Fruit fly (Drosophila melanogaster) whole organism, embryonic: ENCODE data around the gene Unr.
A peak's percentile ranks its signal among the peaks of the same experiment; 100 is the strongest.

ENCODE experiments used
- ATbp ChIP-seq: fragments of 200-800 bp; sonication (Bioruptor generic); optimal IDR thresholded peaks from 2 replicates; lab custom pipeline; 2017; ENCODE audit warnings: missing biosample characterization, mild to moderate bottlenecking, missing genetic modification characterization, missing genetic modification reagents
- Atf-2 ChIP-seq: fragments of 200-800 bp; sonication (Bioruptor generic); optimal IDR thresholded peaks from 2 replicates; lab custom pipeline; 2016; ENCODE audit warnings: missing biosample characterization, missing genetic modification characterization
- Atf6 ChIP-seq: fragments of 200-800 bp; sonication (Bioruptor generic); IDR thresholded peaks from 2 replicates; pipeline ENCODE4 v1.3.6; 2022; ENCODE audit warnings: missing biosample characterization, missing genetic modification characterization
- CG11398 ChIP-seq: fragments of 200-800 bp; sonication (Bioruptor generic); optimal IDR thresholded peaks from 2 replicates; lab custom pipeline; 2016; ENCODE audit warnings: missing biosample characterization, missing genetic modification characterization
- CG11696 ChIP-seq: fragments of 200-800 bp; sonication (Bioruptor generic); IDR thresholded peaks from 2 replicates; pipeline ENCODE4 v1.3.6; 2022; ENCODE audit warnings: missing biosample characterization, missing genetic modification characterization
- CG12942 ChIP-seq: fragments of 200-800 bp; sonication (Bioruptor generic); optimal IDR thresholded peaks from 3 replicates; lab custom pipeline; 2016; ENCODE audit warnings: missing biosample characterization, missing genetic modification characterization
- CG13894 ChIP-seq: fragments of 200-800 bp; sonication (Bioruptor generic); optimal IDR thresholded peaks from 3 replicates; lab custom pipeline; 2018; ENCODE audit warnings: missing biosample characterization, mild to moderate bottlenecking, missing genetic modification characterization, moderate library complexity
- CG14441 ChIP-seq: fragments of 200-800 bp; sonication (Bioruptor generic); IDR thresholded peaks from 2 replicates; pipeline ENCODE4 v1.3.6; 2022; ENCODE audit warnings: missing biosample characterization, missing genetic modification characterization
- CG15479 ChIP-seq: fragments of 200-800 bp; sonication (Bioruptor generic); optimal IDR thresholded peaks from 3 replicates; lab custom pipeline; 2019; ENCODE audit warnings: missing biosample characterization, mild to moderate bottlenecking, missing genetic modification characterization, moderate library complexity
- CG1602 ChIP-seq: fragments of 200-800 bp; sonication (Bioruptor generic); optimal IDR thresholded peaks from 3 replicates; lab custom pipeline; 2016; ENCODE audit warnings: missing biosample characterization, missing genetic modification characterization
- CG2678 ChIP-seq: fragments of 200-800 bp; sonication (Bioruptor generic); optimal IDR thresholded peaks from 3 replicates; lab custom pipeline; 2019; ENCODE audit warnings: missing biosample characterization, mild to moderate bottlenecking, missing genetic modification characterization, moderate library complexity
- CG2712 ChIP-seq: fragments of 200-800 bp; optimal IDR thresholded peaks from 3 replicates; lab custom pipeline; 2019; ENCODE audit warnings: missing biosample characterization, mild to moderate bottlenecking, missing genetic modification characterization, moderate library complexity
- CG3726 ChIP-seq: fragments of 200-800 bp; sonication (Bioruptor generic); IDR thresholded peaks from 3 replicates; pipeline ENCODE4, ENCODE4 v1.3.6; 2022; ENCODE audit warnings: missing biosample characterization, missing genetic modification characterization
- CG6765 ChIP-seq: fragments of 200-800 bp; sonication (Bioruptor generic); optimal IDR thresholded peaks from 3 replicates; lab custom pipeline; 2017; ENCODE audit warnings: missing biosample characterization, mild to moderate bottlenecking, missing genetic modification characterization
- CG6791 ChIP-seq: fragments of 200-800 bp; sonication (Bioruptor generic); IDR thresholded peaks from 3 replicates; pipeline ENCODE4 v1.3.6; 2022; ENCODE audit warnings: missing biosample characterization, missing genetic modification characterization; ENCODE audit not compliant: partially characterized antibody
- CG7745 ChIP-seq: fragments of 200-800 bp; sonication (Bioruptor generic); optimal IDR thresholded peaks from 2 replicates; lab custom pipeline; 2018; ENCODE audit warnings: missing biosample characterization, mild to moderate bottlenecking, missing genetic modification characterization, moderate library complexity
- CG7839 ChIP-seq: fragments of 200-800 bp; sonication (Bioruptor generic); optimal IDR thresholded peaks from 3 replicates; lab custom pipeline; 2018; ENCODE audit warnings: missing biosample characterization, mild to moderate bottlenecking, missing genetic modification characterization, moderate library complexity
- CG8281 ChIP-seq: fragments of 200-800 bp; sonication (Bioruptor generic); optimal IDR thresholded peaks from 2 replicates; lab custom pipeline; 2018; ENCODE audit warnings: missing biosample characterization, mild to moderate bottlenecking, missing genetic modification characterization, moderate library complexity
- CG9437 ChIP-seq: fragments of 200-800 bp; sonication (Bioruptor generic); optimal IDR thresholded peaks from 2 replicates; lab custom pipeline; 2018; ENCODE audit warnings: missing biosample characterization, mild to moderate bottlenecking, missing genetic modification characterization
- Dip3 ChIP-seq: fragments of 200-800 bp; sonication (Bioruptor generic); optimal IDR thresholded peaks from 3 replicates; lab custom pipeline; 2016; ENCODE audit warnings: missing biosample characterization, missing genetic modification characterization
- Eip74EF ChIP-seq, 2 experiments: fragments of 200-800 bp in 1 of 2; fragments of >200 bp in 1 of 2; sonication (Bioruptor generic) in 1 of 2; optimal IDR thresholded peaks; 2 replicates each; lab custom pipeline; 2017 to 2019; ENCODE audit warnings: missing biosample characterization in 2 of 2, missing genetic modification characterization in 2 of 2, mild to moderate bottlenecking in 1 of 2, moderate library complexity in 1 of 2
- HLH3B ChIP-seq: fragments of 200-800 bp; sonication (Bioruptor generic); IDR thresholded peaks from 2 replicates; pipeline ENCODE4 v1.3.6; 2022; ENCODE audit warnings: missing biosample characterization, missing genetic modification characterization
- HmgZ ChIP-seq: fragments of 200-800 bp; sonication (Bioruptor generic); optimal IDR thresholded peaks from 2 replicates; lab custom pipeline; 2018; ENCODE audit warnings: missing biosample characterization, mild to moderate bottlenecking, missing genetic modification characterization
- Hr39 ChIP-seq: fragments of >200 bp; optimal IDR thresholded peaks from 2 replicates; lab custom pipeline; 2017
- Kr ChIP-seq: fragments of 200-800 bp; sonication (Bioruptor generic); optimal IDR thresholded peaks from 2 replicates; lab custom pipeline; 2017; ENCODE audit warnings: missing biosample characterization, mild to moderate bottlenecking, missing genetic modification characterization
- Lim3 ChIP-seq: fragments of 200-800 bp; sonication (Bioruptor generic); IDR thresholded peaks from 2 replicates; pipeline ENCODE4 v1.3.6; 2022; ENCODE audit warnings: missing biosample characterization, missing genetic modification characterization
- Mrtf ChIP-seq: fragments of 200-800 bp; sonication (Bioruptor generic); IDR thresholded peaks from 3 replicates; pipeline ENCODE4 v1.3.6; 2022; ENCODE audit warnings: missing biosample characterization, missing genetic modification characterization
- NC2α ChIP-seq: fragments of 200-800 bp; sonication (Bioruptor generic); optimal IDR thresholded peaks from 2 replicates; lab custom pipeline; 2016; ENCODE audit warnings: missing biosample characterization, missing genetic modification characterization
- NK7.1 ChIP-seq: fragments of 200-800 bp; sonication (Bioruptor generic); optimal IDR thresholded peaks from 3 replicates; lab custom pipeline; 2016; ENCODE audit warnings: missing biosample characterization, missing genetic modification characterization
- Sox100B ChIP-seq: fragments of 200-800 bp; sonication (Bioruptor generic); optimal IDR thresholded peaks from 3 replicates; lab custom pipeline; 2018; ENCODE audit warnings: missing biosample characterization, mild to moderate bottlenecking, missing genetic modification characterization
- Sox102F ChIP-seq: fragments of 200-800 bp; sonication (Bioruptor generic); optimal IDR thresholded peaks from 2 replicates; lab custom pipeline; 2018; ENCODE audit warnings: missing biosample characterization, mild to moderate bottlenecking, missing genetic modification characterization, moderate library complexity
- Sry-β ChIP-seq: fragments of 200-800 bp; sonication (Bioruptor generic); optimal IDR thresholded peaks from 2 replicates; lab custom pipeline; 2018; ENCODE audit warnings: missing biosample characterization, mild to moderate bottlenecking, missing genetic modification characterization, moderate library complexity
- Stat92E ChIP-seq, 3 experiments: fragments of >200 bp in 2 of 3; fragments of 200-800 bp in 1 of 3; sonication (Bioruptor generic) in 1 of 3; optimal IDR thresholded peaks; 2 replicates each; lab custom pipeline; 2017 to 2019; ENCODE audit warnings: missing biosample characterization in 3 of 3, missing genetic modification characterization in 3 of 3, mild to moderate bottlenecking in 1 of 3, moderate library complexity in 1 of 3
- Trl ChIP-seq, 3 experiments: fragments of >200 bp in 2 of 3; fragments of 200-800 bp in 1 of 3; sonication (Bioruptor generic) in 1 of 3; optimal IDR thresholded peaks; 2 replicates in 1 of 3; 3 replicates in 2 of 3; lab custom pipeline; 2016 to 2017; ENCODE audit warnings: missing biosample characterization in 1 of 3, missing genetic modification characterization in 1 of 3
- ara ChIP-seq: fragments of 200-800 bp; sonication (Bioruptor generic); IDR thresholded peaks from 2 replicates; pipeline ENCODE4 v1.3.6; 2022; ENCODE audit warnings: missing biosample characterization, missing genetic modification characterization
- ase ChIP-seq: fragments of 200-800 bp; sonication (Bioruptor generic); IDR thresholded peaks from 3 replicates; pipeline ENCODE4 v1.3.6; 2022; ENCODE audit warnings: missing biosample characterization, missing genetic modification characterization
- chinmo ChIP-seq: fragments of 200-800 bp; sonication (Bioruptor generic); IDR thresholded peaks from 4 replicates; pipeline ENCODE4 v1.3.6; 2022; ENCODE audit warnings: missing biosample characterization, missing genetic modification characterization; ENCODE audit not compliant: partially characterized antibody
- disco-r ChIP-seq: fragments of 200-800 bp; sonication (Bioruptor generic); optimal IDR thresholded peaks from 2 replicates; lab custom pipeline; 2016; ENCODE audit warnings: missing biosample characterization, missing genetic modification characterization
- ewg ChIP-seq: fragments of 200-800 bp; sonication (Bioruptor generic); optimal IDR thresholded peaks from 3 replicates; lab custom pipeline; 2017; ENCODE audit warnings: mild to moderate bottlenecking, missing biosample characterization, missing genetic modification reagents, missing genetic modification characterization
- gcm ChIP-seq: fragments of 200-800 bp; sonication (Bioruptor generic); optimal IDR thresholded peaks from 2 replicates; lab custom pipeline; 2019; ENCODE audit warnings: missing biosample characterization, mild to moderate bottlenecking, missing genetic modification characterization, moderate library complexity
- gcm2 ChIP-seq: fragments of 200-800 bp; sonication (Bioruptor generic); optimal IDR thresholded peaks from 2 replicates; lab custom pipeline; 2016; ENCODE audit warnings: missing biosample characterization, missing genetic modification characterization
- gt ChIP-seq: fragments of 200-800 bp; sonication (Bioruptor generic); IDR thresholded peaks from 2 replicates; pipeline ENCODE4 v1.3.6; 2022; ENCODE audit warnings: missing biosample characterization, missing genetic modification characterization
- onecut ChIP-seq: fragments of 200-800 bp; sonication (Bioruptor generic); IDR thresholded peaks from 2 replicates; pipeline ENCODE4 v1.3.6; 2022; ENCODE audit warnings: missing biosample characterization, missing genetic modification characterization
- peb ChIP-seq: fragments of 200-800 bp; sonication (Bioruptor generic); IDR thresholded peaks from 2 replicates; pipeline ENCODE4 v1.3.6; 2022; ENCODE audit warnings: missing biosample characterization, missing genetic modification characterization
- phol ChIP-seq: fragments of 200-800 bp; sonication (Bioruptor generic); optimal IDR thresholded peaks from 3 replicates; lab custom pipeline; 2018; ENCODE audit warnings: missing biosample characterization, mild to moderate bottlenecking, missing genetic modification characterization, moderate library complexity
- sens ChIP-seq: fragments of 200-800 bp; sonication (Bioruptor generic); peaks from one replicate; lab custom pipeline; 2016; ENCODE audit warnings: missing biosample characterization, missing genetic modification characterization
- sisA ChIP-seq: fragments of 200-800 bp; sonication (Bioruptor generic); IDR thresholded peaks from 2 replicates; pipeline ENCODE4 v1.3.6; 2022; ENCODE audit warnings: missing biosample characterization, missing genetic modification characterization
- sug ChIP-seq: fragments of 200-800 bp; optimal IDR thresholded peaks from 2 replicates; lab custom pipeline; 2019; ENCODE audit warnings: missing biosample characterization, mild to moderate bottlenecking, missing genetic modification characterization, moderate library complexity
- zen2 ChIP-seq: fragments of 200-800 bp; sonication (Bioruptor generic); IDR thresholded peaks from 3 replicates; pipeline ENCODE4 v1.3.6; 2022; ENCODE audit warnings: missing biosample characterization, missing genetic modification characterization; ENCODE audit not compliant: partially characterized antibody

Gene Unr

DNA sequence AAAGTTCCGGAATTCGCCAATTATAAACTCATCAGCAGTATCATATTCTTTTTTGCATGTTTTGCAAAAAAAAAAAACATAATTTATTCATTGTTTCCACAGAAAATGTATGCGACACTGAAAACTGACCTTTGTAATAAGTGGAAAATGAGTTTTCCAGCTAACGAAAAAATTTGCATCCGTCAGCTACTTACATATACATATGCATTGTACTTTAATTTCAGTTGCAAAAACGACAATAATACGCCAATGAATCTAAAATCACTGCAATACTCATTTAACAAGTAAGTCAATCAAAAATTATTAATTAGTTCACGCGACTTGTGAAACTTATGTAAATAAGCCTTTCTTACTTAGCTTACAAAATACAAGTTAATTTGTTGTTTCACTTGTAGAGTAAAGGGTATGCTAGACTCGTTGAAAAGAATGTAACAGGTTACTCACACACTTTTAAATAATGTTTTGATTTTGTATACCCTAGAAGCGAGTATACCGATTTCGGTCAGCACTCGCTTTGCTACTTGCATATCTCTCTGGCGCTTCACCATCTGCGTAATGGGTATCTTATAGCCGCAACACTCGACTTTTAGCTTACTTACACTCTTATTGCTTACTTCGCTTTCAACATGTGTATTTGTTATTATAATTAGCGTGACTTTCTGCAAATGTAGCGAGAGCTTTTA, 43.3 kb downstream of the Unr start (continued):
- TF ChIP-seq Atf-2 (GFP tag; lab: Kevin White, UChicago): no peak
- TF ChIP-seq CG3726 (GFP tag; lab: Robert Waterston, UW): no peak
- TF ChIP-seq onecut (GFP tag; lab: Robert Waterston, UW): no peak
- TF ChIP-seq peb (GFP tag; lab: Robert Waterston, UW): 0 out of 2 replicates have a peak, but pooled peaks have one; percentile 7
- peak; percentile 19 for TF ChIP-seq ATbp (GFP tag; lab: Kevin White, UChicago)
- peak; percentile 83 for TF ChIP-seq sens (GFP tag; lab: Kevin White, UChicago)
- 0 out of 3 replicates have a peak, but pooled peaks have one; percentile 25 for TF ChIP-seq CG6791 (GFP tag; lab: Robert Waterston, UW)
- TF ChIP-seq Eip74EF (GFP tag; optimal IDR thresholded peaks at IDR 0.05; lab: Kevin White, UChicago): no peak
- TF ChIP-seq Sry-β (GFP tag; lab: Kevin White, UChicago): no peak
- TF ChIP-seq CG1602 (GFP tag; lab: Kevin White, UChicago): no peak
- TF ChIP-seq Atf6: no peak
- TF ChIP-seq gcm2 (GFP tag; lab: Kevin White, UChicago): no peak
- no peak for TF ChIP-seq CG11696
- no peak for TF ChIP-seq Trl (optimal IDR thresholded peaks at IDR 0.05; lab: Kevin White, UChicago)
- no peak for TF ChIP-seq Trl (GFP tag; optimal IDR thresholded peaks at IDR 0.05; lab: Kevin White, UChicago)
- TF ChIP-seq Hr39 (lab: Kevin White, UChicago): no peak
- no peak for TF ChIP-seq zen2 (GFP tag; lab: Robert Waterston, UW)
- TF ChIP-seq Dip3: peak; percentile 5
- no peak for TF ChIP-seq Stat92E (GFP tag; optimal IDR thresholded peaks at IDR 0.05; lab: Kevin White, UChicago)
- no peak for TF ChIP-seq CG9437
- no peak for TF ChIP-seq chinmo
- no peak for TF ChIP-seq CG11398 (GFP tag; lab: Kevin White, UChicago)
- TF ChIP-seq CG15479: no peak
- peak; percentile 38 for TF ChIP-seq phol (tag; lab: Kevin White, UChicago)
- TF ChIP-seq Sox102F (GFP tag; lab: Kevin White, UChicago): peak; percentile 58
- no peak for TF ChIP-seq NK7.1
- no peak for TF ChIP-seq HmgZ (tag; lab: Kevin White, UChicago)
- TF ChIP-seq Kr (GFP tag; lab: Kevin White, UChicago): no peak
- TF ChIP-seq Mrtf (GFP tag; lab: Robert Waterston, UW): no peak
- TF ChIP-seq HLH3B (GFP tag; lab: Robert Waterston, UW): peak; percentile 17; the same call in 1 of the 2 replicates
- TF ChIP-seq CG12942 (GFP tag; lab: Kevin White, UChicago): no peak
- TF ChIP-seq gt (GFP tag; lab: Robert Waterston, UW): no peak
- TF ChIP-seq CG6765 (GFP tag; lab: Kevin White, UChicago): no peak
- TF ChIP-seq CG8281 (tag; lab: Kevin White, UChicago): no peak
- no peak for TF ChIP-seq disco-r
- no peak for TF ChIP-seq CG2678
- TF ChIP-seq CG14441 (GFP tag; lab: Robert Waterston, UW): peak; percentile 68
- no peak for TF ChIP-seq NC2α (GFP tag; lab: Kevin White, UChicago)
- TF ChIP-seq ase (GFP tag; lab: Robert Waterston, UW): 0 out of 3 replicates have a peak, but pooled peaks have one; percentile 21
- no peak for TF ChIP-seq CG7745 (tag; lab: Kevin White, UChicago)
- TF ChIP-seq CG7839: no peak
- no peak for TF ChIP-seq Sox100B
- TF ChIP-seq Lim3 (GFP tag; lab: Robert Waterston, UW): no peak
- TF ChIP-seq ewg (GFP tag; lab: Kevin White, UChicago): no peak
- no peak; the same call in 1 of the 2 replicates for TF ChIP-seq ara
- TF ChIP-seq CG13894 (tag; lab: Kevin White, UChicago): no peak
- no peak for TF ChIP-seq sug (tag; lab: Kevin White, UChicago)
- no peak for TF ChIP-seq gcm (GFP tag; lab: Kevin White, UChicago)
- peak; percentile 45 for TF ChIP-seq CG2712 (tag; lab: Kevin White, UChicago)
- TF ChIP-seq sisA (GFP tag; lab: Robert Waterston, UW): peak; percentile 51; the same call in 1 of the 2 replicates
